Fruit fly (Drosophila melanogaster): ENCODE results near the gene robl37BC.

DNA sequence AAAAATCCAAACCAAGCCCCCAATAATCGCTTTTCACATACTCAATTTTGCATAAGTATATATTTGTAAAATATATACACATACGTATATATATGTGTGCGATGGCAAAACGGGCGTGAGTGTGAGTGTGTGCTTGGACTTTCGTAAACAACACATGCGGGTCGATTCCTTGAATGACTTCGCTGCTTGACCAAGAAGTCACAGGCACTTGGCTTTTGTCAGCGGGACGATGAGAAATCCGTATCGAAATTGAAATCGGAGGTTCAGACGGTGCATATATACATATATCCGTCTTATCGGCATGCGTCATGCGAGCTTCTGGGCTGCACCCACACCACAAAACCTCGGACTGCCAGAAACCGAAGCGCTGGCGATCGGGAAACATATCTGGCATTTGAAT lies 24.3 kb downstream of the robl37BC start:
- TF ChIP-seq Hnf4 (GFP tag; optimal IDR thresholded peaks at IDR 0.05) (no peak), CrebA (GFP tag; optimal IDR thresholded peaks at IDR 0.05; ENCODE audit: borderline replicate concordance) (no peak), N (GFP tag; optimal IDR thresholded peaks at IDR 0.05) (no peak), Myc (optimal IDR thresholded peaks at IDR 0.05) (no peak)
